Worm (Caenorhabditis elegans): ENCODE data around the gene Y54F10BM.3.

- no peak for TF ChIP-seq mdl-1 (tag; optimal IDR thresholded peaks at IDR 0.05)
- no peak for TF ChIP-seq skn-1 (tag; optimal IDR thresholded peaks at IDR 0.05)
- no peak for TF ChIP-seq nhr-12 (tag; optimal IDR thresholded peaks at IDR 0.05)
- TF ChIP-seq nhr-237 (tag; optimal IDR thresholded peaks at IDR 0.05): no peak
- no peak for TF ChIP-seq unc-62 (GFP tag; optimal IDR thresholded peaks at IDR 0.05)
- TF ChIP-seq zag-1 (tag; optimal IDR thresholded peaks at IDR 0.05): no peak
- no peak for TF ChIP-seq ZK546.5 (tag; optimal IDR thresholded peaks at IDR 0.05)
- no peak for TF ChIP-seq ama-1 (optimal IDR thresholded peaks at IDR 0.05)
- no peak for TF ChIP-seq F13H6.1 (tag; optimal IDR thresholded peaks at IDR 0.05)
- no peak for TF ChIP-seq mab-5 (tag; optimal IDR thresholded peaks at IDR 0.05)
- TF ChIP-seq nhr-11 (tag; optimal IDR thresholded peaks at IDR 0.05): no peak
These were observed 32.2 kb downstream of the Y54F10BM.3 start, which contains the start of the genes fbxa-66 and iffb-1 for ce11 chrIII:2313985-2314494.

Data from whole organism, L2 larva.